Worm (Caenorhabditis elegans) whole organism, late embryonic: ENCODE measurements around the gene fbxc-7.
"Not testable (repeated sequence)": the region's sequence is repeated elsewhere in the genome, so short reads cannot be mapped to it uniquely, and the experiment has no call there.

Source experiments
- ceh-2 ChIP-seq: sonication (generic microtip); optimal IDR thresholded peaks from 2 replicates; lab custom pipeline; 2016; ENCODE audit warnings: missing genotype, missing genetic modification characterization, missing compliant biosample characterization
- ceh-30 ChIP-seq: fragments of 150-350 bp; optimal IDR thresholded peaks from 2 replicates; lab custom pipeline; 2014; ENCODE audit warnings: missing biosample characterization, missing genetic modification characterization
- ceh-9 ChIP-seq: sonication (generic microtip); optimal IDR thresholded peaks from 2 replicates; lab custom pipeline; 2016; ENCODE audit warnings: mild to moderate bottlenecking, missing genetic modification characterization, inconsistent platforms, missing compliant biosample characterization
- hlh-13 ChIP-seq: fragments of 200-800 bp; sonication (Bioruptor generic); optimal IDR thresholded peaks from 2 replicates; lab custom pipeline; 2018; ENCODE audit warnings: mild to moderate bottlenecking, missing genetic modification characterization, missing compliant biosample characterization
- hlh-6 ChIP-seq: sonication (generic microtip); optimal IDR thresholded peaks from 2 replicates; lab custom pipeline; 2016; ENCODE audit warnings: missing genotype, missing genetic modification characterization, missing compliant biosample characterization
- npax-4 ChIP-seq: sonication (generic microtip); optimal IDR thresholded peaks from 2 replicates; lab custom pipeline; 2016; ENCODE audit warnings: missing genetic modification characterization, missing compliant biosample characterization
- ttx-3 ChIP-seq: sonication (generic microtip); optimal IDR thresholded peaks from 2 replicates; lab custom pipeline; 2016; ENCODE audit warnings: missing genetic modification reagents, missing genetic modification characterization, missing compliant biosample characterization
- unc-55 ChIP-seq: sonication (generic microtip); optimal IDR thresholded peaks from 2 replicates; lab custom pipeline; 2017; ENCODE audit warnings: missing biosample characterization, missing genetic modification reagents, missing genetic modification characterization

DNA sequence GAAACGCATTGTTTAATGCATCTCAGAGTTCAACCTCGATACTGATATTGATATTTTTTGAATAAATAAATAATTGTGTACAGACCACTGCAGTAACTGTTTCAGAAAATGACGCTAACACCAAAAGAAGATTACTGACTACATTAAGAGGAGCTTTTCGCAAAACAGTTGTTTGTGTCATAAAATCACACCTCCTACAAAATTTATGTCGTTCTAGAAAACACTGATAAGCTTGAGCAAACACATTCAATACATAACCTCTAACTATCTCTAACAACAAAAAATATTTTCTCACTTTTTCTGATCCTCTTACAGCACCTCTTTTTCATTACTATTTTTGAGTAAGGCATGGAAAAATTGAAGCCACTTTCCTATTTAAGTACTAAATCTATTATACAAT lies at the start of gene fbxc-7:
- TF ChIP-seq ttx-3 (tag; lab: Kevin White, UChicago); ceh-2 (tag; lab: Kevin White, UChicago); ceh-9 (tag; lab: Kevin White, UChicago); npax-4 (tag; lab: Kevin White, UChicago); unc-55 (GFP tag; lab: Kevin White, UChicago); ceh-30 (tag; lab: Kevin White, UChicago); hlh-6 (tag; lab: Kevin White, UChicago); hlh-13 (GFP tag; lab: Kevin White, UChicago): not testable (repeated sequence)
